Worm (Caenorhabditis elegans): ENCODE results near the gene W02C12.2.

ce11 chrIV:4025923-4026322, 18.1 kb upstream of the W02C12.2 start:
- TF ChIP-seq hlh-26 (GFP tag; conservative IDR thresholded peaks at IDR 0.05) (no peak), F39B2.1 (GFP tag; IDR thresholded peaks at IDR 0.05) (no peak), him-1 (tag; optimal IDR thresholded peaks at IDR 0.05) (no peak), unc-130 (GFP tag; optimal IDR thresholded peaks at IDR 0.05) (no peak), rcor-1 (GFP tag; IDR thresholded peaks at IDR 0.05) (no peak), somi-1 (GFP tag; optimal IDR thresholded peaks at IDR 0.05) (peak; percentile 72), F33H1.4 (GFP tag; IDR thresholded peaks at IDR 0.05) (no peak), nfyb-1 (GFP tag; IDR thresholded peaks at IDR 0.05) (0 out of 2 replicates have a peak, but pooled peaks have one; percentile 57)
